Worm (Caenorhabditis elegans): Measurements from ENCODE around the gene T22H9.1.

DNA sequence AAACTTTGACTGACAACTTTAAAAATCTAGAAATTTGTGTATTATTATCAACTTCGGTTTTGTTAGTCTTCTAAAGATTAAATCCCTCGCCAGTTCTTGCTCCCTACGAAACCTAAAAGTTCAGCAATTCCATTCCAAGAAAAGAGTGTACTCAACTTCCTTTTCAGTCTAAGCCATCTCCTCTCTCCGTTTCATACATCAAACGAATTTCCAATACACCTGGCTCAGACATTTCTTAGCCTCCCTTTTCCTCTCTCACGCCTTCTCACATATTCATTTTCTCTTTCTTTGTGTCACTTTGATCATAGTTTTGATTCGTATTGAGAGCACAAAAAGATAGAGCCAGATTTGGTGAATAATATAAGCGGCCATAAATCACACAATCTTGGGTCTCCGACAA lies 36.7 kb downstream of the T22H9.1 start, which contains the start of gene nhr-253:
- no peak for TF ChIP-seq W03F9.2 (tag; optimal IDR thresholded peaks at IDR 0.05)
- TF ChIP-seq him-1 (tag; optimal IDR thresholded peaks at IDR 0.05), result no peak
